Fruit fly (Drosophila melanogaster): ENCODE results near the gene CG14963.

The CG14963 gene

dm6 chr3L:3179474-3179873, 7.1 kb upstream of the CG14963 start (continued):
- peak; percentile 42; the same call in 1 of the 2 replicates for TF ChIP-seq ham (GFP tag; IDR thresholded peaks at IDR 0.05)
- TF ChIP-seq CG10565 (GFP tag; optimal IDR thresholded peaks at IDR 0.05), result peak; percentile 70
- TF ChIP-seq gro (GFP tag; optimal IDR thresholded peaks at IDR 0.05), result peak; percentile 94
- TF ChIP-seq nau (GFP tag; optimal IDR thresholded peaks at IDR 0.05), result no peak
- TF ChIP-seq Lpt (GFP tag; optimal IDR thresholded peaks at IDR 0.05), result no peak
- peak; percentile 80 for TF ChIP-seq ATbp (GFP tag; optimal IDR thresholded peaks at IDR 0.05)
- peak; percentile 99 for TF ChIP-seq CG11696 (GFP tag; IDR thresholded peaks at IDR 0.05)
- peak; percentile 78 for TF ChIP-seq CG10654 (GFP tag; optimal IDR thresholded peaks at IDR 0.05)
- TF ChIP-seq CG11504 (tag; optimal IDR thresholded peaks at IDR 0.05), result no peak
- peak; percentile 55 for TF ChIP-seq CG7271 (tag; optimal IDR thresholded peaks at IDR 0.05)
- TF ChIP-seq wdn (GFP tag; IDR thresholded peaks at IDR 0.05), result peak; percentile 75
- no peak for TF ChIP-seq pros (GFP tag; optimal IDR thresholded peaks at IDR 0.05)
- no peak for TF ChIP-seq chinmo (GFP tag; IDR thresholded peaks at IDR 0.05; ENCODE audit: partially characterized antibody)
- peak; percentile 32 for TF ChIP-seq slou (GFP tag; optimal IDR thresholded peaks at IDR 0.05)
- no peak for TF ChIP-seq cad (GFP tag; optimal IDR thresholded peaks at IDR 0.05)
- TF ChIP-seq CG1233 (GFP tag; optimal IDR thresholded peaks at IDR 0.05), result peak; percentile 89
- TF ChIP-seq CG9609 (GFP tag; optimal IDR thresholded peaks at IDR 0.05), result peak; percentile 69
- peak; percentile 92 for TF ChIP-seq PHDP (tag; optimal IDR thresholded peaks at IDR 0.05)
- TF ChIP-seq CG3065 (GFP tag; optimal IDR thresholded peaks at IDR 0.05), result peak; percentile 68
- peak; percentile 62 for TF ChIP-seq ERR (GFP tag; optimal IDR thresholded peaks at IDR 0.05)
- TF ChIP-seq CG15601 (tag; optimal IDR thresholded peaks at IDR 0.05), result no peak
- TF ChIP-seq CG10366 (GFP tag; IDR thresholded peaks at IDR 0.05), result peak; percentile 77
- TF ChIP-seq tap (tag; optimal IDR thresholded peaks at IDR 0.05), result peak; percentile 88
- peak; percentile 92 for TF ChIP-seq CG11456 (GFP tag; IDR thresholded peaks at IDR 0.05)
- TF ChIP-seq NfI (GFP tag; optimal IDR thresholded peaks at IDR 0.05), result peak; percentile 81
- peak; percentile 77 for TF ChIP-seq CG15696 (tag; optimal IDR thresholded peaks at IDR 0.05)
- TF ChIP-seq GATAe (GFP tag; conservative IDR thresholded peaks at IDR 0.05), result peak; percentile 75; the same call in 1 of the 2 replicates
- TF ChIP-seq ken (GFP tag; IDR thresholded peaks at IDR 0.05), result peak; percentile 71; the same call in 2 of the 3 replicates
- TF ChIP-seq wor (GFP tag; IDR thresholded peaks at IDR 0.05), result peak; percentile 58
- peak; percentile 69 for TF ChIP-seq CG18011 (GFP tag; optimal IDR thresholded peaks at IDR 0.05)
- peak; percentile 94 for TF ChIP-seq unpg (GFP tag; optimal IDR thresholded peaks at IDR 0.05)
- no peak for TF ChIP-seq sqz (GFP tag; optimal IDR thresholded peaks at IDR 0.05)
- peak; percentile 78 for TF ChIP-seq sim (GFP tag; IDR thresholded peaks at IDR 0.05)
- peak; percentile 18 for TF ChIP-seq CG17186 (GFP tag; optimal IDR thresholded peaks at IDR 0.05)
- peak; percentile 82 for TF ChIP-seq ase (GFP tag; IDR thresholded peaks at IDR 0.05)
- no peak for TF ChIP-seq prd (optimal IDR thresholded peaks at IDR 0.05)
- TF ChIP-seq prd (GFP tag; IDR thresholded peaks at IDR 0.05), result peak; percentile 94
- TF ChIP-seq H15 (GFP tag; IDR thresholded peaks at IDR 0.05), result peak; percentile 89
- TF ChIP-seq CG10543 (GFP tag; optimal IDR thresholded peaks at IDR 0.05), result peak; percentile 26
- no peak for TF ChIP-seq salm (tag; optimal IDR thresholded peaks at IDR 0.05)
- no peak for TF ChIP-seq CG6791 (GFP tag; IDR thresholded peaks at IDR 0.05; ENCODE audit: partially characterized antibody)
- TF ChIP-seq Bdp1 (GFP tag; optimal IDR thresholded peaks at IDR 0.05), result peak; percentile 53
- TF ChIP-seq mirr (GFP tag; optimal IDR thresholded peaks at IDR 0.05), result peak; percentile 53
- TF ChIP-seq CG12744 (GFP tag; optimal IDR thresholded peaks at IDR 0.05), result peak; percentile 80
- peak; percentile 56; the same call in 1 of the 2 replicates for TF ChIP-seq CG1024 (GFP tag; IDR thresholded peaks at IDR 0.05)
- no peak for TF ChIP-seq CG5180 (GFP tag; optimal IDR thresholded peaks at IDR 0.05)
- TF ChIP-seq CG31441 (GFP tag; IDR thresholded peaks at IDR 0.05), result no peak
- peak; percentile 82 for TF ChIP-seq Hsf (GFP tag; optimal IDR thresholded peaks at IDR 0.05)
- TF ChIP-seq CG4404 (GFP tag; IDR thresholded peaks at IDR 0.05), result peak; percentile 74
- TF ChIP-seq fd3F (GFP tag; optimal IDR thresholded peaks at IDR 0.05), result peak; percentile 80
- TF ChIP-seq Myb (GFP tag; optimal IDR thresholded peaks at IDR 0.05), result peak; percentile 48
